Worm (Caenorhabditis elegans) whole organism, L1 larva: Measurements from ENCODE around the gene rhi-1.
A peak's percentile ranks its signal among the peaks of the same experiment; 100 is the strongest.

Experiments used
- C16A3.4 ChIP-seq: fragments of 150-350 bp; optimal IDR thresholded peaks from 2 replicates; lab custom pipeline; 2014; ENCODE audit warnings: missing biosample characterization, missing genetic modification characterization
- C34B4.2 ChIP-seq: sonication (generic microtip); optimal IDR thresholded peaks from 2 replicates; lab custom pipeline; 2017; ENCODE audit warnings: mild to moderate bottlenecking, missing genetic modification characterization, missing compliant biosample characterization
- aha-1 ChIP-seq: fragments of 150-350 bp; optimal IDR thresholded peaks from 2 replicates; lab custom pipeline; 2014; ENCODE audit warnings: missing biosample characterization, missing genetic modification characterization
- aly-2 ChIP-seq: fragments of 150-350 bp; optimal IDR thresholded peaks from 2 replicates; lab custom pipeline; 2014; ENCODE audit warnings: missing biosample characterization, missing genetic modification characterization
- ama-1 ChIP-seq: fragments of 150-350 bp; optimal IDR thresholded peaks from 2 replicates; lab custom pipeline; 2014
- blmp-1 ChIP-seq: fragments of 150-350 bp; optimal IDR thresholded peaks from 2 replicates; lab custom pipeline; 2014; ENCODE audit warnings: missing biosample characterization, missing genetic modification characterization
- ceh-63 ChIP-seq: fragments of 200-800 bp; sonication (Bioruptor generic); optimal IDR thresholded peaks from 2 replicates; lab custom pipeline; 2018; ENCODE audit warnings: mild to moderate bottlenecking, missing genetic modification characterization, missing compliant biosample characterization
- ceh-8 ChIP-seq: fragments of 200-800 bp; sonication (Bioruptor generic); optimal IDR thresholded peaks from 2 replicates; lab custom pipeline; 2018; ENCODE audit warnings: mild to moderate bottlenecking, missing genetic modification characterization, moderate library complexity, missing compliant biosample characterization
- ceh-82 ChIP-seq, 3 experiments: fragments of 150-350 bp in 1 of 3; sonication (generic microtip) in 2 of 3; optimal IDR thresholded peaks; 2 replicates each; lab custom pipeline; 2014 to 2017; ENCODE audit warnings: missing biosample characterization in 3 of 3, missing genetic modification characterization in 3 of 3
- ceh-88 ChIP-seq: fragments of 200-800 bp; sonication (Bioruptor generic); IDR thresholded peaks from 2 replicates; pipeline ENCODE4 v1.3.6; 2022; ENCODE audit warnings: missing genetic modification characterization, missing compliant biosample characterization
- ces-1 ChIP-seq: fragments of 150-350 bp; optimal IDR thresholded peaks from 2 replicates; lab custom pipeline; 2014; ENCODE audit warnings: missing biosample characterization, missing genetic modification reagents, missing genetic modification characterization
- dpl-1 ChIP-seq, 3 experiments: fragments of 150-350 bp in 2 of 3; sonication (generic microtip) in 1 of 3; optimal IDR thresholded peaks; 2 replicates each; lab custom pipeline; 2014 to 2017; ENCODE audit warnings: missing biosample characterization in 3 of 3, missing genetic modification characterization in 3 of 3, missing genetic modification reagents in 3 of 3
- efl-1 ChIP-seq, 4 experiments: fragments of 150-350 bp; optimal IDR thresholded peaks in 3 of 4; peaks in 1 of 4; 1 replicate in 1 of 4; 2 replicates in 3 of 4; lab custom pipeline; 2014; ENCODE audit warnings: missing biosample characterization in 2 of 4, missing genetic modification characterization in 2 of 4, missing genetic modification reagents in 2 of 4
- egl-27 ChIP-seq, 2 experiments: fragments of 150-350 bp in 1 of 2; sonication (generic microtip); optimal IDR thresholded peaks; 3 replicates each; lab custom pipeline; 2017 to 2018; ENCODE audit warnings: missing biosample characterization in 2 of 2, missing genetic modification characterization in 2 of 2, missing genetic modification reagents in 2 of 2
- elt-3 ChIP-seq, 6 experiments: fragments of 150-350 bp in 1 of 6; sonication (generic microtip); optimal IDR thresholded peaks; 2 replicates each; lab custom pipeline; 2017 to 2018; ENCODE audit warnings: missing biosample characterization in 6 of 6, missing genetic modification characterization in 6 of 6, inconsistent platforms in 1 of 6
- fkh-10 ChIP-seq: sonication (generic microtip); optimal IDR thresholded peaks from 2 replicates; lab custom pipeline; 2017; ENCODE audit warnings: missing biosample characterization, missing genetic modification reagents, missing genetic modification characterization
- fkh-4 ChIP-seq: sonication (generic microtip); optimal IDR thresholded peaks from 2 replicates; lab custom pipeline; 2016; ENCODE audit warnings: missing compliant biosample characterization, missing genetic modification characterization, borderline replicate concordance
- hlh-4 ChIP-seq: sonication (generic microtip); optimal IDR thresholded peaks from 2 replicates; lab custom pipeline; 2016; ENCODE audit warnings: mild to moderate bottlenecking, missing genetic modification characterization, missing compliant biosample characterization
- hpl-2 ChIP-seq: fragments of 150-350 bp; optimal IDR thresholded peaks from 2 replicates; lab custom pipeline; 2014; ENCODE audit warnings: missing biosample characterization, missing genetic modification reagents, missing genetic modification characterization
- irx-1 ChIP-seq: sonication (generic microtip); optimal IDR thresholded peaks from 2 replicates; lab custom pipeline; 2016; ENCODE audit warnings: missing genetic modification characterization, missing compliant biosample characterization
- isw-1 ChIP-seq: fragments of 200-800 bp; sonication (Bioruptor generic); IDR thresholded peaks from 2 replicates; pipeline ENCODE4 v1.3.6; 2022; ENCODE audit warnings: missing genetic modification characterization, missing compliant biosample characterization
- jun-1 ChIP-seq: fragments of 150-350 bp; optimal IDR thresholded peaks from 2 replicates; lab custom pipeline; 2014; ENCODE audit warnings: missing biosample characterization, missing genetic modification reagents, missing genetic modification characterization
- lin-13 ChIP-seq: fragments of 150-350 bp; optimal IDR thresholded peaks from 2 replicates; lab custom pipeline; 2014; ENCODE audit warnings: missing biosample characterization, missing genetic modification reagents, missing genetic modification characterization
- lin-14 ChIP-seq: fragments of 200-800 bp; sonication (Bioruptor generic); optimal IDR thresholded peaks from 2 replicates; lab custom pipeline; 2018; ENCODE audit warnings: mild to moderate bottlenecking, missing genetic modification characterization, moderate library complexity, missing compliant biosample characterization
- lin-39 ChIP-seq: fragments of 150-350 bp; optimal IDR thresholded peaks from 2 replicates; lab custom pipeline; 2014; ENCODE audit warnings: missing biosample characterization, missing genetic modification reagents, missing genetic modification characterization
- lir-3 ChIP-seq: sonication (generic microtip); optimal IDR thresholded peaks from 2 replicates; lab custom pipeline; 2016; ENCODE audit warnings: mild to moderate bottlenecking, missing genetic modification characterization, moderate library complexity, missing compliant biosample characterization; ENCODE audit not compliant: poor library complexity
- mab-9 ChIP-seq: fragments of 200-800 bp; sonication (Bioruptor generic); IDR thresholded peaks from 2 replicates; pipeline ENCODE4 v1.3.6; 2022; ENCODE audit warnings: missing genetic modification reagents, missing genetic modification characterization, missing compliant biosample characterization
- mdl-1 ChIP-seq, 2 experiments: fragments of 150-350 bp; optimal IDR thresholded peaks; 2 replicates each; lab custom pipeline; 2014 to 2017; ENCODE audit warnings: missing biosample characterization in 2 of 2, missing genetic modification characterization in 2 of 2, inconsistent platforms in 1 of 2
- mef-2 ChIP-seq: fragments of 150-350 bp; optimal IDR thresholded peaks from 2 replicates; lab custom pipeline; 2014; ENCODE audit warnings: missing biosample characterization, missing genetic modification characterization
- mep-1 ChIP-seq: fragments of 150-350 bp; optimal IDR thresholded peaks from 2 replicates; lab custom pipeline; 2014; ENCODE audit warnings: missing biosample characterization, missing genetic modification characterization
- nhr-11 ChIP-seq: fragments of 150-350 bp; optimal IDR thresholded peaks from 2 replicates; lab custom pipeline; 2014; ENCODE audit warnings: missing biosample characterization, missing genetic modification characterization
- nhr-20 ChIP-seq: sonication (generic microtip); optimal IDR thresholded peaks from 2 replicates; lab custom pipeline; 2016; ENCODE audit warnings: mild to moderate bottlenecking, missing genetic modification characterization, missing compliant biosample characterization
- nhr-28 ChIP-seq: fragments of 150-350 bp; optimal IDR thresholded peaks from 2 replicates; lab custom pipeline; 2014; ENCODE audit warnings: missing biosample characterization, missing genetic modification characterization
- nhr-47 ChIP-seq: sonication (generic microtip); optimal IDR thresholded peaks from 2 replicates; lab custom pipeline; 2016; ENCODE audit warnings: mild to moderate bottlenecking, missing genetic modification characterization, moderate library complexity, missing compliant biosample characterization
- nhr-71 ChIP-seq: sonication (generic microtip); optimal IDR thresholded peaks from 2 replicates; lab custom pipeline; 2016; ENCODE audit warnings: mild to moderate bottlenecking, missing genetic modification characterization, moderate library complexity, missing compliant biosample characterization
- nhr-76 ChIP-seq: sonication (generic microtip); optimal IDR thresholded peaks from 2 replicates; lab custom pipeline; 2017; ENCODE audit warnings: missing biosample characterization, missing genetic modification characterization
- nhr-85 ChIP-seq: sonication (generic microtip); peaks from one replicate; lab custom pipeline; 2016; ENCODE audit warnings: missing genetic modification characterization, inconsistent platforms, missing compliant biosample characterization
- pag-3 ChIP-seq: sonication (generic microtip); optimal IDR thresholded peaks from 2 replicates; lab custom pipeline; 2017; ENCODE audit warnings: missing genetic modification characterization, mild to moderate bottlenecking, missing compliant biosample characterization, antibody characterized with exemption, borderline replicate concordance; ENCODE audit not compliant: insufficient read depth
- pax-3 ChIP-seq: fragments of 200-800 bp; sonication (Bioruptor generic); optimal IDR thresholded peaks from 2 replicates; lab custom pipeline; 2018; ENCODE audit warnings: mild to moderate bottlenecking, missing genetic modification characterization, moderate library complexity, missing compliant biosample characterization
- rnt-1 ChIP-seq: sonication (generic microtip); optimal IDR thresholded peaks from 2 replicates; lab custom pipeline; 2016; ENCODE audit warnings: mild to moderate bottlenecking, missing genetic modification characterization, moderate library complexity, missing compliant biosample characterization
- skn-1 ChIP-seq: fragments of 150-350 bp; optimal IDR thresholded peaks from 2 replicates; lab custom pipeline; 2014; ENCODE audit warnings: missing biosample characterization, missing genetic modification characterization
- snu-23 ChIP-seq: sonication (generic microtip); optimal IDR thresholded peaks from 2 replicates; lab custom pipeline; 2016; ENCODE audit warnings: missing genetic modification characterization, missing compliant biosample characterization
- sox-4 ChIP-seq: sonication (generic microtip); optimal IDR thresholded peaks from 2 replicates; lab custom pipeline; 2016; ENCODE audit warnings: missing genetic modification characterization, missing compliant biosample characterization
- sup-37 ChIP-seq: fragments of 200-800 bp; sonication (Bioruptor generic); optimal IDR thresholded peaks from 2 replicates; lab custom pipeline; 2018; ENCODE audit warnings: mild to moderate bottlenecking, missing genetic modification characterization, missing compliant biosample characterization
- swsn-7 ChIP-seq: sonication (generic microtip); optimal IDR thresholded peaks from 2 replicates; lab custom pipeline; 2016; ENCODE audit warnings: missing genetic modification characterization, missing compliant biosample characterization
- tlp-1 ChIP-seq: fragments of 150-350 bp; optimal IDR thresholded peaks from 2 replicates; lab custom pipeline; 2014; ENCODE audit warnings: missing biosample characterization, missing genetic modification characterization
- unc-30 ChIP-seq: sonication (generic microtip); optimal IDR thresholded peaks from 2 replicates; lab custom pipeline; 2017; ENCODE audit warnings: missing biosample characterization, missing genetic modification characterization
- unc-86 ChIP-seq: sonication (generic microtip); optimal IDR thresholded peaks from 2 replicates; lab custom pipeline; 2016; ENCODE audit warnings: missing genetic modification characterization, missing compliant biosample characterization
- vab-15 ChIP-seq: sonication (generic microtip); optimal IDR thresholded peaks from 2 replicates; lab custom pipeline; 2017; ENCODE audit warnings: missing genotype, mild to moderate bottlenecking, missing genetic modification characterization, missing compliant biosample characterization
- xbp-1 ChIP-seq: sonication (generic microtip); optimal IDR thresholded peaks from 2 replicates; lab custom pipeline; 2016; ENCODE audit warnings: missing genetic modification characterization, missing compliant biosample characterization
- zag-1 ChIP-seq: fragments of 150-350 bp; optimal IDR thresholded peaks from 2 replicates; lab custom pipeline; 2014; ENCODE audit warnings: missing biosample characterization, missing genetic modification characterization

rhi-1 gene

DNA sequence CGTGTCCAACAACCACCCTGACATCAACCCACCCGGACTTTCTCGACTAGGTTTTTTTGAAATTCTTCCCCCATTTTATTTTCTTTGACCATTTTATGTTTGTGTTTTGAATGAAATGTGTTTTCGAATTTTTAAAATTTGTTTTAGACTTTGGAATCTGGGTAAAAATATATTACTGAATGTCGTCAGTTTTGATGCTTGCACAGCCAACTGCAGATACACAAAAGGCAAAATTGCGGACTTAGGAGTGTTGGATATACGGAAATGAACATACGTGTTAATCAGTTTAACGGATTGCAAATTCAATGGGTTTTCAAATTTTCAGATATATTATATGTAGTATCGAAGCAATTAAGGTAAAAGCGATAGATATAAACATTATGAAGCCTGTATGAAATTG lies 8.4 kb downstream of the rhi-1 start (continued):
- TF ChIP-seq aly-2 (tag; lab: Kevin White, UChicago) = no peak
- no peak for TF ChIP-seq pax-3 (tag; lab: Kevin White, UChicago)
- TF ChIP-seq rnt-1 (tag; lab: Kevin White, UChicago) = no peak
- TF ChIP-seq ceh-8 (GFP tag; lab: Kevin White, UChicago) = no peak
- TF ChIP-seq lir-3 (tag; lab: Kevin White, UChicago) = no peak
- peak; percentile 32 for TF ChIP-seq nhr-71
- TF ChIP-seq lin-39 (tag; lab: Kevin White, UChicago) = no peak
- TF ChIP-seq C16A3.4 (tag; lab: Kevin White, UChicago) = peak; percentile 26
- no peak for TF ChIP-seq mef-2
- no peak for TF ChIP-seq pag-3 (tag; lab: Kevin White, UChicago)
- no peak for TF ChIP-seq isw-1 (GFP tag; lab: Robert Waterston, UW)
- TF ChIP-seq ceh-82 (tag; optimal IDR thresholded peaks at IDR 0.05; lab: Kevin White, UChicago) = no peak
- peak in 1 of 2 experiments; percentile 14 for TF ChIP-seq efl-1 (optimal IDR thresholded peaks at IDR 0.05; lab: Kevin White, UChicago)
- TF ChIP-seq efl-1 (GFP tag; optimal IDR thresholded peaks at IDR 0.05 in 1 of 2; lab: Kevin White, UChicago) = peak in 1 of 2 experiments; percentile 82
- TF ChIP-seq hpl-2 (GFP tag; lab: Kevin White, UChicago) = no peak
- no peak for TF ChIP-seq mdl-1 (tag; optimal IDR thresholded peaks at IDR 0.05; lab: Kevin White, UChicago)
- no peak for TF ChIP-seq egl-27 (tag; optimal IDR thresholded peaks at IDR 0.05; lab: Kevin White, UChicago)
- TF ChIP-seq irx-1 = no peak
- no peak for TF ChIP-seq vab-15 (tag; lab: Kevin White, UChicago)
- TF ChIP-seq mep-1 (tag; lab: Kevin White, UChicago) = peak; percentile 57
- TF ChIP-seq sox-4 = no peak
- TF ChIP-seq dpl-1 (GFP tag; optimal IDR thresholded peaks at IDR 0.05; lab: Kevin White, UChicago) = no peak
- TF ChIP-seq tlp-1 (tag; lab: Kevin White, UChicago) = no peak
- TF ChIP-seq nhr-28 = no peak
- no peak for TF ChIP-seq skn-1 (tag; lab: Kevin White, UChicago)
- no peak for TF ChIP-seq nhr-11 (tag; lab: Kevin White, UChicago)
- no peak for TF ChIP-seq ces-1 (GFP tag; lab: Kevin White, UChicago)
- TF ChIP-seq lin-13 (GFP tag; lab: Kevin White, UChicago) = no peak
- TF ChIP-seq zag-1 (tag; lab: Kevin White, UChicago) = no peak
- no peak for TF ChIP-seq sup-37 (GFP tag; lab: Kevin White, UChicago)
- TF ChIP-seq xbp-1 (tag; lab: Kevin White, UChicago) = peak; percentile 86
- no peak for TF ChIP-seq hlh-4
- peak; percentile 62 for TF ChIP-seq nhr-85 (tag; lab: Kevin White, UChicago)
- peak; percentile 2 for TF ChIP-seq swsn-7 (tag; lab: Kevin White, UChicago)
- no peak for TF ChIP-seq unc-86 (tag; lab: Kevin White, UChicago)

ce11 chrX:4519968-4520367 lies 11.7 kb downstream of the rhi-1 start:
- TF ChIP-seq ceh-63 (GFP tag; lab: Kevin White, UChicago) (no peak), blmp-1 (tag; lab: Kevin White, UChicago) (peak; percentile 98), skn-1 (tag; lab: Kevin White, UChicago) (no peak), dpl-1 (GFP tag; optimal IDR thresholded peaks at IDR 0.05; lab: Kevin White, UChicago) (no peak), rnt-1 (tag; lab: Kevin White, UChicago) (no peak), jun-1 (tag; lab: Kevin White, UChicago) (no peak), mef-2 (no peak), ceh-8 (GFP tag; lab: Kevin White, UChicago) (no peak), nhr-20 (peak; percentile 36), nhr-47 (tag; lab: Kevin White, UChicago) (no peak), lin-14 (GFP tag; lab: Kevin White, UChicago) (peak; percentile 67), ama-1 (no peak), mab-9 (GFP tag; lab: Robert Waterston, UW) (no peak), snu-23 (GFP tag; lab: Kevin White, UChicago) (peak; percentile 31), swsn-7 (tag; lab: Kevin White, UChicago) (no peak), elt-3 (tag; optimal IDR thresholded peaks at IDR 0.05; lab: Kevin White, UChicago) (peak in 3 of 6 experiments; percentile 26 to 72 (median 41)), nhr-76 (tag; lab: Kevin White, UChicago) (no peak), nhr-85 (tag; lab: Kevin White, UChicago) (peak; percentile 74), C34B4.2 (no peak), hlh-4 (no peak), unc-30 (tag; lab: Kevin White, UChicago) (no peak), fkh-10 (no peak), tlp-1 (tag; lab: Kevin White, UChicago) (no peak), fkh-4 (tag; lab: Kevin White, UChicago) (no peak), ceh-88 (GFP tag; lab: Robert Waterston, UW) (no peak), zag-1 (tag; lab: Kevin White, UChicago) (no peak), aha-1 (tag; lab: Kevin White, UChicago) (no peak), mdl-1 (tag; optimal IDR thresholded peaks at IDR 0.05; lab: Kevin White, UChicago) (no peak), lin-39 (tag; lab: Kevin White, UChicago) (no peak)
